Fruit fly (Drosophila melanogaster) whole organism, embryonic: ENCODE data around the gene CG10674.

ENCODE experiments used
- Atf3 ChIP-seq: fragments of 200-800 bp; sonication (Bioruptor generic); optimal IDR thresholded peaks from 3 replicates; lab custom pipeline; 2016; ENCODE audit warnings: missing biosample characterization, missing genetic modification characterization
- Bdp1 ChIP-seq: fragments of 200-800 bp; sonication (Bioruptor generic); optimal IDR thresholded peaks from 3 replicates; lab custom pipeline; 2016; ENCODE audit warnings: missing biosample characterization, missing genetic modification characterization
- C15 ChIP-seq: fragments of 200-800 bp; sonication (Bioruptor generic); IDR thresholded peaks from 3 replicates; pipeline ENCODE4 v1.3.6; 2022; ENCODE audit warnings: missing biosample characterization, missing genetic modification characterization
- CG1024 ChIP-seq: fragments of 200-800 bp; sonication (Bioruptor generic); IDR thresholded peaks from 2 replicates; pipeline ENCODE4 v1.3.6; 2022; ENCODE audit warnings: missing biosample characterization, missing genetic modification characterization
- CG10565 ChIP-seq: fragments of 200-800 bp; sonication (Bioruptor generic); optimal IDR thresholded peaks from 3 replicates; lab custom pipeline; 2016; ENCODE audit warnings: missing biosample characterization, mild to moderate bottlenecking, missing genetic modification characterization
- CG14860 ChIP-seq: fragments of 200-800 bp; sonication (Bioruptor generic); IDR thresholded peaks from 3 replicates; pipeline ENCODE4 v1.3.6; 2022; ENCODE audit warnings: missing biosample characterization, missing genetic modification characterization; ENCODE audit not compliant: partially characterized antibody
- CG15011 ChIP-seq: fragments of 200-800 bp; sonication (Bioruptor generic); optimal IDR thresholded peaks from 3 replicates; lab custom pipeline; 2018; ENCODE audit warnings: missing biosample characterization, mild to moderate bottlenecking, missing genetic modification characterization
- CG17361 ChIP-seq: fragments of 200-800 bp; sonication (Bioruptor generic); IDR thresholded peaks from 3 replicates; pipeline ENCODE4 v1.3.6; 2022; ENCODE audit warnings: missing biosample characterization, missing genetic modification characterization
- CG18764 ChIP-seq: fragments of 200-800 bp; sonication (Bioruptor generic); optimal IDR thresholded peaks from 3 replicates; lab custom pipeline; 2016; ENCODE audit warnings: missing biosample characterization, missing genetic modification characterization
- CG2712 ChIP-seq: fragments of 200-800 bp; optimal IDR thresholded peaks from 3 replicates; lab custom pipeline; 2019; ENCODE audit warnings: missing biosample characterization, mild to moderate bottlenecking, missing genetic modification characterization, moderate library complexity
- CG34224 ChIP-seq: fragments of 200-800 bp; sonication (Bioruptor generic); IDR thresholded peaks from 3 replicates; pipeline ENCODE4 v1.3.6; 2022; ENCODE audit warnings: missing biosample characterization, missing genetic modification characterization; ENCODE audit not compliant: partially characterized antibody
- CG6765 ChIP-seq: fragments of 200-800 bp; sonication (Bioruptor generic); optimal IDR thresholded peaks from 3 replicates; lab custom pipeline; 2017; ENCODE audit warnings: missing biosample characterization, mild to moderate bottlenecking, missing genetic modification characterization
- CG8924 ChIP-seq: fragments of 200-800 bp; optimal IDR thresholded peaks from 3 replicates; lab custom pipeline; 2019; ENCODE audit warnings: missing biosample characterization, mild to moderate bottlenecking, missing genetic modification characterization, moderate library complexity
- D ChIP-seq, 2 experiments: fragments of 200-800 bp in 1 of 2; fragments of >200 bp in 1 of 2; sonication (Bioruptor generic) in 1 of 2; optimal IDR thresholded peaks; 2 replicates in 1 of 2; 3 replicates in 1 of 2; lab custom pipeline; 2017; ENCODE audit warnings: mild to moderate bottlenecking in 1 of 2, missing biosample characterization in 1 of 2, missing genetic modification characterization in 1 of 2, missing genetic modification reagents in 1 of 2
- Dip2 ChIP-seq: fragments of 200-800 bp; sonication (Bioruptor generic); IDR thresholded peaks from 2 replicates; pipeline ENCODE4 v1.3.6; 2022; ENCODE audit warnings: missing biosample characterization, missing genetic modification characterization
- Dll ChIP-seq: fragments of 200-800 bp; sonication (Bioruptor generic); IDR thresholded peaks from 4 replicates; pipeline ENCODE4 v1.3.6; 2022; ENCODE audit warnings: missing biosample characterization, missing genetic modification characterization; ENCODE audit not compliant: partially characterized antibody
- Ets97D ChIP-seq: fragments of 200-800 bp; sonication (Bioruptor generic); optimal IDR thresholded peaks from 3 replicates; lab custom pipeline; 2016; ENCODE audit warnings: missing biosample characterization, missing genetic modification characterization
- Hand ChIP-seq: fragments of 200-800 bp; sonication (Bioruptor generic); optimal IDR thresholded peaks from 2 replicates; lab custom pipeline; 2017; ENCODE audit warnings: mild to moderate bottlenecking, missing biosample characterization, missing genetic modification reagents, missing genetic modification characterization
- HmgD ChIP-seq: fragments of 200-800 bp; sonication (Bioruptor generic); optimal IDR thresholded peaks from 3 replicates; lab custom pipeline; 2016; ENCODE audit warnings: missing biosample characterization, missing genetic modification characterization
- Hmx ChIP-seq: fragments of 200-800 bp; sonication (Bioruptor generic); optimal IDR thresholded peaks from 2 replicates; lab custom pipeline; 2016; ENCODE audit warnings: missing biosample characterization, missing genetic modification characterization
- MBD-R2 ChIP-seq: fragments of 200-800 bp; sonication (Bioruptor generic); IDR thresholded peaks from 2 replicates; pipeline ENCODE4 v1.3.6; 2022; ENCODE audit warnings: missing biosample characterization, missing genetic modification characterization
- Neu2 ChIP-seq: fragments of 200-800 bp; sonication (Bioruptor generic); optimal IDR thresholded peaks from 3 replicates; lab custom pipeline; 2016; ENCODE audit warnings: missing biosample characterization, missing genetic modification characterization, borderline replicate concordance
- Rfx ChIP-seq: fragments of 200-800 bp; sonication (Bioruptor generic); IDR thresholded peaks from 2 replicates; pipeline ENCODE4 v1.3.6; 2022; ENCODE audit warnings: missing biosample characterization, missing genetic modification characterization
- Sry-β ChIP-seq: fragments of 200-800 bp; sonication (Bioruptor generic); optimal IDR thresholded peaks from 2 replicates; lab custom pipeline; 2018; ENCODE audit warnings: missing biosample characterization, mild to moderate bottlenecking, missing genetic modification characterization, moderate library complexity
- Sry-δ ChIP-seq: fragments of 200-800 bp; sonication (Bioruptor generic); optimal IDR thresholded peaks from 2 replicates; lab custom pipeline; 2016; ENCODE audit warnings: missing biosample characterization, missing genetic modification characterization
- Vsx1 ChIP-seq: fragments of 200-800 bp; sonication (Bioruptor generic); optimal IDR thresholded peaks from 2 replicates; lab custom pipeline; 2017; ENCODE audit warnings: missing biosample characterization, mild to moderate bottlenecking, missing genetic modification characterization, missing genetic modification reagents
- Xrp1 ChIP-seq: fragments of 200-800 bp; sonication (Bioruptor generic); IDR thresholded peaks from 2 replicates; pipeline ENCODE4 v1.3.6; 2022; ENCODE audit warnings: missing biosample characterization, missing genetic modification characterization
- ash1 ChIP-seq: fragments of 200-800 bp; sonication (Bioruptor generic); optimal IDR thresholded peaks from 2 replicates; lab custom pipeline; 2018; ENCODE audit warnings: missing biosample characterization, mild to moderate bottlenecking, missing genetic modification characterization
- br ChIP-seq: fragments of >200 bp; optimal IDR thresholded peaks from 2 replicates; lab custom pipeline; 2017
- crc ChIP-seq: fragments of 200-800 bp; sonication (Bioruptor generic); optimal IDR thresholded peaks from 2 replicates; lab custom pipeline; 2016; ENCODE audit warnings: missing biosample characterization, missing genetic modification characterization
- crp ChIP-seq, 2 experiments: fragments of 200-800 bp; sonication (Bioruptor generic); optimal IDR thresholded peaks; 2 replicates in 1 of 2; 3 replicates in 1 of 2; lab custom pipeline; 2017; ENCODE audit warnings: missing biosample characterization in 2 of 2, missing genetic modification characterization in 2 of 2, mild to moderate bottlenecking in 1 of 2, moderate library complexity in 1 of 2
- cwo ChIP-seq: fragments of 200-800 bp; sonication (Bioruptor generic); optimal IDR thresholded peaks from 3 replicates; lab custom pipeline; 2017; ENCODE audit warnings: missing biosample characterization, missing genetic modification characterization, mild to moderate bottlenecking, moderate library complexity, missing genetic modification reagents
- dati ChIP-seq: fragments of 200-800 bp; sonication (Bioruptor generic); IDR thresholded peaks from 2 replicates; pipeline ENCODE4 v1.3.6; 2022; ENCODE audit warnings: missing biosample characterization, missing genetic modification characterization
- en ChIP-seq: fragments of 200-800 bp; sonication (Bioruptor generic); optimal IDR thresholded peaks from 2 replicates; lab custom pipeline; 2016; ENCODE audit warnings: missing biosample characterization, missing genetic modification characterization
- exex ChIP-seq: fragments of 200-800 bp; sonication (Bioruptor generic); optimal IDR thresholded peaks from 4 replicates; lab custom pipeline; 2018; ENCODE audit warnings: missing biosample characterization, mild to moderate bottlenecking, missing genetic modification characterization, moderate library complexity
- eyg ChIP-seq: fragments of 200-800 bp; sonication (Bioruptor generic); optimal IDR thresholded peaks from 3 replicates; lab custom pipeline; 2016; ENCODE audit warnings: missing biosample characterization, missing genetic modification characterization
- gfzf ChIP-seq: fragments of 200-800 bp; sonication (Bioruptor generic); optimal IDR thresholded peaks from 2 replicates; lab custom pipeline; 2016; ENCODE audit warnings: missing biosample characterization, mild to moderate bottlenecking, missing genetic modification characterization, moderate library complexity
- ham ChIP-seq: fragments of 200-800 bp; sonication (Bioruptor generic); IDR thresholded peaks from 2 replicates; pipeline ENCODE4 v1.3.6; 2022; ENCODE audit warnings: missing biosample characterization, missing genetic modification characterization
- hb ChIP-seq: fragments of 200-800 bp; sonication (Bioruptor generic); IDR thresholded peaks from 3 replicates; pipeline ENCODE4 v1.3.6; 2022; ENCODE audit warnings: missing biosample characterization, missing genetic modification characterization; ENCODE audit not compliant: partially characterized antibody
- inv ChIP-seq: fragments of 200-800 bp; sonication (Bioruptor generic); IDR thresholded peaks from 2 replicates; pipeline ENCODE4 v1.3.6; 2022; ENCODE audit warnings: missing biosample characterization, missing genetic modification characterization; ENCODE audit not compliant: partially characterized antibody
- kni ChIP-seq: fragments of 200-800 bp; sonication (Bioruptor generic); optimal IDR thresholded peaks from 3 replicates; lab custom pipeline; 2017; ENCODE audit warnings: mild to moderate bottlenecking, missing biosample characterization, missing genetic modification reagents, missing genetic modification characterization
- knrl ChIP-seq: fragments of 200-800 bp; sonication (Bioruptor generic); IDR thresholded peaks from 3 replicates; pipeline ENCODE4 v1.3.6; 2022; ENCODE audit warnings: missing biosample characterization, missing genetic modification characterization; ENCODE audit not compliant: partially characterized antibody
- sd ChIP-seq: fragments of 200-800 bp; sonication (Bioruptor generic); optimal IDR thresholded peaks from 3 replicates; lab custom pipeline; 2018; ENCODE audit warnings: missing biosample characterization, mild to moderate bottlenecking, missing genetic modification characterization, moderate library complexity
- sens ChIP-seq: fragments of 200-800 bp; sonication (Bioruptor generic); peaks from one replicate; lab custom pipeline; 2016; ENCODE audit warnings: missing biosample characterization, missing genetic modification characterization
- sob ChIP-seq: fragments of 200-800 bp; sonication (Bioruptor generic); IDR thresholded peaks from 2 replicates; pipeline ENCODE4 v1.3.6; 2022; ENCODE audit warnings: missing biosample characterization, missing genetic modification characterization
- twi ChIP-seq: fragments of 200-800 bp; optimal IDR thresholded peaks from 2 replicates; lab custom pipeline; 2019; ENCODE audit warnings: missing biosample characterization, mild to moderate bottlenecking, missing genetic modification characterization, moderate library complexity
- unc-4 ChIP-seq: fragments of 200-800 bp; sonication (Bioruptor generic); IDR thresholded peaks from 2 replicates; pipeline ENCODE4 v1.3.6; 2022; ENCODE audit warnings: missing biosample characterization, missing genetic modification characterization; ENCODE audit not compliant: partially characterized antibody

CG10674 gene

DNA sequence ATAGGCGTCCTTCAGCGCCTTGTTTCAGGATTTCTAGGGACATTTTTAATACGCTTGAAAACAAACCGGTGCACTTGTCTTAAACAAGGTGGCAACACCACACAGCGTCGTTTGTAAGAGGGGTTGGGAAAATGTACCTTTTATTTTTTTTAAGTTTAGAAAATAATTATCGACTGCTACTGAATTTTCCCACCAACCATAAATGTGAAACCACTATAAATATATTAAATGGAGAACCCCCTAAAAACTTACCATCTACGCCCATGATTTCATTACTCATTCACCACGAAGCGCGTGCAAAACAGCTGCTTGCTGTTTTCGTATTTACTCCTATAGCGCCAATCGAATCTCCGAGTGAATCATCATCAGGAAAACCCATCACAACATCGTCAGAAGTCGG, 3.2 kb upstream of the CG10674 start, which contains the start of the genes Tcs5 and CHMP2B (continued):
- TF ChIP-seq Dll (GFP tag; lab: Robert Waterston, UW) (peak; percentile 52; the same call in 2 of the 4 replicates), Hmx (GFP tag; lab: Kevin White, UChicago) (no peak), CG6765 (GFP tag; lab: Kevin White, UChicago) (peak; percentile 99), D (optimal IDR thresholded peaks at IDR 0.05; lab: Kevin White, UChicago) (no peak), D (GFP tag; optimal IDR thresholded peaks at IDR 0.05; lab: Kevin White, UChicago) (peak; percentile 100)

dm6 chr3L:5133704-5134430, 2.2 kb downstream of the CG10674 start, which contains the start of gene Yod1:
Gene Yod1 (plus strand): TSS chr3L:5133871.
- no peak for TF ChIP-seq dati (GFP tag; lab: Robert Waterston, UW)
- no peak for TF ChIP-seq ham (GFP tag; lab: Robert Waterston, UW)
- TF ChIP-seq Atf3 (GFP tag; lab: Kevin White, UChicago): no peak
- peak; percentile 76 for TF ChIP-seq unc-4 (GFP tag; lab: Robert Waterston, UW)
- TF ChIP-seq cwo (GFP tag; lab: Kevin White, UChicago): no peak
- peak; percentile 62 for TF ChIP-seq knrl
- no peak for TF ChIP-seq CG10565 (GFP tag; lab: Kevin White, UChicago)
- TF ChIP-seq Sry-δ (GFP tag; lab: Kevin White, UChicago): peak; percentile 47
- TF ChIP-seq exex: peak; percentile 16
- TF ChIP-seq crp (GFP tag; optimal IDR thresholded peaks at IDR 0.05; lab: Kevin White, UChicago): peak in 1 of 2 experiments; percentile 11
- no peak for TF ChIP-seq crc (GFP tag; lab: Kevin White, UChicago)
- TF ChIP-seq CG17361 (GFP tag; lab: Robert Waterston, UW): peak; percentile 32; the same call in 1 of the 3 replicates
- TF ChIP-seq Sry-β (GFP tag; lab: Kevin White, UChicago): no peak
- peak; percentile 75 for TF ChIP-seq sens (GFP tag; lab: Kevin White, UChicago)
- no peak for TF ChIP-seq sob (GFP tag; lab: Robert Waterston, UW)
- peak; percentile 40 for TF ChIP-seq CG8924 (tag; lab: Kevin White, UChicago)
- TF ChIP-seq HmgD (GFP tag; lab: Kevin White, UChicago): no peak
- no peak for TF ChIP-seq CG15011
- TF ChIP-seq Hand (GFP tag; lab: Kevin White, UChicago): no peak
- peak; percentile 35 for TF ChIP-seq inv (GFP tag; lab: Robert Waterston, UW)
- peak; percentile 62; the same call in 1 of the 3 replicates for TF ChIP-seq CG14860 (GFP tag; lab: Robert Waterston, UW)
- TF ChIP-seq CG1024 (GFP tag; lab: Robert Waterston, UW): no peak
- TF ChIP-seq sd (tag; lab: Kevin White, UChicago): peak; percentile 47
- peak; percentile 87 for TF ChIP-seq CG34224 (GFP tag; lab: Robert Waterston, UW)
- TF ChIP-seq Dip2 (GFP tag; lab: Robert Waterston, UW): no peak
- TF ChIP-seq Ets97D: peak; percentile 36
- no peak for TF ChIP-seq Rfx (GFP tag; lab: Robert Waterston, UW)
- peak; percentile 35 for TF ChIP-seq Vsx1 (GFP tag; lab: Kevin White, UChicago)
- peak; percentile 66; the same call in 2 of the 3 replicates for TF ChIP-seq hb (GFP tag; lab: Robert Waterston, UW)
- TF ChIP-seq kni (GFP tag; lab: Kevin White, UChicago): no peak
- no peak for TF ChIP-seq en (GFP tag; lab: Kevin White, UChicago)
- no peak for TF ChIP-seq ash1 (GFP tag; lab: Kevin White, UChicago)
- no peak for TF ChIP-seq br
- TF ChIP-seq CG2712: peak; percentile 46
- TF ChIP-seq eyg: no peak
- TF ChIP-seq CG18764: no peak
- no peak for TF ChIP-seq Xrp1
- no peak for TF ChIP-seq C15 (GFP tag; lab: Robert Waterston, UW)
- TF ChIP-seq gfzf (GFP tag; lab: Kevin White, UChicago): peak; percentile 32
- peak; percentile 49 for TF ChIP-seq MBD-R2 (GFP tag; lab: Robert Waterston, UW)
- TF ChIP-seq Neu2: no peak
- no peak for TF ChIP-seq twi
- no peak for TF ChIP-seq Bdp1 (GFP tag; lab: Kevin White, UChicago)
